Fruit fly (Drosophila melanogaster) whole organism, embryonic: ENCODE results near the gene CG6168.

Experiments used
- Aef1 ChIP-seq: fragments of 200-800 bp; sonication (Bioruptor generic); IDR thresholded peaks from 3 replicates; pipeline ENCODE4 v1.3.6; 2022; ENCODE audit warnings: missing biosample characterization, missing genetic modification characterization
- Antp ChIP-seq: fragments of 200-800 bp; sonication (Bioruptor generic); optimal IDR thresholded peaks from 3 replicates; lab custom pipeline; 2016; ENCODE audit warnings: missing biosample characterization, missing genetic modification characterization
- Atf-2 ChIP-seq: fragments of 200-800 bp; sonication (Bioruptor generic); optimal IDR thresholded peaks from 2 replicates; lab custom pipeline; 2016; ENCODE audit warnings: missing biosample characterization, missing genetic modification characterization
- CG11085 ChIP-seq: fragments of 200-800 bp; sonication (Bioruptor generic); IDR thresholded peaks from 2 replicates; pipeline ENCODE4 v1.3.6; 2022; ENCODE audit warnings: missing biosample characterization, missing genetic modification characterization
- CG11398 ChIP-seq: fragments of 200-800 bp; sonication (Bioruptor generic); optimal IDR thresholded peaks from 2 replicates; lab custom pipeline; 2016; ENCODE audit warnings: missing biosample characterization, missing genetic modification characterization
- CG11456 ChIP-seq: fragments of 200-800 bp; sonication (Bioruptor generic); IDR thresholded peaks from 3 replicates; pipeline ENCODE4 v1.3.6; 2022; ENCODE audit warnings: missing biosample characterization, missing genetic modification characterization
- CG11695 ChIP-seq: fragments of 200-800 bp; sonication (Bioruptor generic); IDR thresholded peaks from 3 replicates; pipeline ENCODE4 v1.3.6; 2022; ENCODE audit warnings: missing biosample characterization, missing genetic modification characterization
- CG14441 ChIP-seq: fragments of 200-800 bp; sonication (Bioruptor generic); IDR thresholded peaks from 2 replicates; pipeline ENCODE4 v1.3.6; 2022; ENCODE audit warnings: missing biosample characterization, missing genetic modification characterization
- CG16779 ChIP-seq: fragments of 200-800 bp; sonication (Bioruptor generic); IDR thresholded peaks from 2 replicates; pipeline ENCODE4 v1.3.6; 2022; ENCODE audit warnings: missing biosample characterization, missing genetic modification characterization
- CG16813 ChIP-seq: fragments of 200-800 bp; sonication (Bioruptor generic); IDR thresholded peaks from 3 replicates; pipeline ENCODE4 v1.3.6; 2022; ENCODE audit warnings: missing biosample characterization, missing genetic modification characterization; ENCODE audit not compliant: partially characterized antibody
- CG17829 ChIP-seq: fragments of 200-800 bp; optimal IDR thresholded peaks from 2 replicates; lab custom pipeline; 2019; ENCODE audit warnings: missing biosample characterization, mild to moderate bottlenecking, missing genetic modification characterization, moderate library complexity
- CG17912 ChIP-seq: fragments of 200-800 bp; sonication (Bioruptor generic); optimal IDR thresholded peaks from 2 replicates; lab custom pipeline; 2018; ENCODE audit warnings: missing biosample characterization, mild to moderate bottlenecking, missing genetic modification characterization
- CG18262 ChIP-seq: fragments of 200-800 bp; optimal IDR thresholded peaks from 3 replicates; lab custom pipeline; 2019; ENCODE audit warnings: missing biosample characterization, mild to moderate bottlenecking, missing genetic modification characterization, moderate library complexity
- CG2889 ChIP-seq: fragments of 200-800 bp; sonication (Bioruptor generic); IDR thresholded peaks from 3 replicates; pipeline ENCODE4 v1.3.6; 2022; ENCODE audit warnings: missing biosample characterization, missing genetic modification characterization
- CG33557 ChIP-seq: fragments of 200-800 bp; sonication (Bioruptor generic); optimal IDR thresholded peaks from 2 replicates; lab custom pipeline; 2019; ENCODE audit warnings: missing biosample characterization, mild to moderate bottlenecking, missing genetic modification characterization, moderate library complexity
- CG4282 ChIP-seq: fragments of 200-800 bp; sonication (Bioruptor generic); optimal IDR thresholded peaks from 2 replicates; lab custom pipeline; 2016; ENCODE audit warnings: missing biosample characterization, missing genetic modification characterization
- CG43689 ChIP-seq: fragments of 200-800 bp; sonication (Bioruptor generic); IDR thresholded peaks from 2 replicates; pipeline ENCODE4 v1.3.6; 2022; ENCODE audit warnings: missing biosample characterization, missing genetic modification characterization
- CG4617 ChIP-seq: fragments of 200-800 bp; sonication (Bioruptor generic); optimal IDR thresholded peaks from 3 replicates; lab custom pipeline; 2016; ENCODE audit warnings: missing biosample characterization, missing genetic modification characterization, borderline replicate concordance
- CG5180 ChIP-seq: fragments of 200-800 bp; sonication (Bioruptor generic); optimal IDR thresholded peaks from 3 replicates; lab custom pipeline; 2017; ENCODE audit warnings: missing biosample characterization, missing genetic modification characterization, mild to moderate bottlenecking, moderate library complexity, missing genetic modification reagents
- CG6683 ChIP-seq: fragments of 200-800 bp; sonication (Bioruptor generic); optimal IDR thresholded peaks from 2 replicates; lab custom pipeline; 2017; ENCODE audit warnings: missing biosample characterization, mild to moderate bottlenecking, missing genetic modification characterization, missing genetic modification reagents
- CG6813 ChIP-seq: fragments of 200-800 bp; sonication (Bioruptor generic); optimal IDR thresholded peaks from 2 replicates; lab custom pipeline; 2017; ENCODE audit warnings: missing biosample characterization, missing genetic modification characterization, mild to moderate bottlenecking, moderate library complexity, missing genetic modification reagents
- CG7745 ChIP-seq: fragments of 200-800 bp; sonication (Bioruptor generic); optimal IDR thresholded peaks from 2 replicates; lab custom pipeline; 2018; ENCODE audit warnings: missing biosample characterization, mild to moderate bottlenecking, missing genetic modification characterization, moderate library complexity
- CG9727 ChIP-seq: fragments of 200-800 bp; sonication (Bioruptor generic); optimal IDR thresholded peaks from 3 replicates; lab custom pipeline; 2017; ENCODE audit warnings: missing biosample characterization, mild to moderate bottlenecking, missing genetic modification characterization
- Deaf1 ChIP-seq: fragments of 200-800 bp; optimal IDR thresholded peaks from 3 replicates; lab custom pipeline; 2019; ENCODE audit warnings: missing biosample characterization, mild to moderate bottlenecking, missing genetic modification characterization, moderate library complexity
- Fer1 ChIP-seq: fragments of 200-800 bp; sonication (Bioruptor generic); optimal IDR thresholded peaks from 2 replicates; lab custom pipeline; 2017; ENCODE audit warnings: missing biosample characterization, mild to moderate bottlenecking, missing genetic modification characterization
- Hey ChIP-seq: fragments of 200-800 bp; sonication (Bioruptor generic); optimal IDR thresholded peaks from 3 replicates; lab custom pipeline; 2018; ENCODE audit warnings: missing biosample characterization, mild to moderate bottlenecking, missing genetic modification characterization
- Hr3 ChIP-seq: fragments of 200-800 bp; sonication (Bioruptor generic); optimal IDR thresholded peaks from 3 replicates; lab custom pipeline; 2016; ENCODE audit warnings: missing biosample characterization, missing genetic modification characterization
- MBD-R2 ChIP-seq: fragments of 200-800 bp; sonication (Bioruptor generic); IDR thresholded peaks from 2 replicates; pipeline ENCODE4 v1.3.6; 2022; ENCODE audit warnings: missing biosample characterization, missing genetic modification characterization
- Meics ChIP-seq: fragments of 200-800 bp; sonication (Bioruptor generic); optimal IDR thresholded peaks from 2 replicates; lab custom pipeline; 2017; ENCODE audit warnings: missing biosample characterization, mild to moderate bottlenecking, missing genetic modification characterization
- Neu2 ChIP-seq: fragments of 200-800 bp; sonication (Bioruptor generic); optimal IDR thresholded peaks from 3 replicates; lab custom pipeline; 2016; ENCODE audit warnings: missing biosample characterization, missing genetic modification characterization, borderline replicate concordance
- Nf-YA ChIP-seq: fragments of 200-800 bp; sonication (Bioruptor generic); IDR thresholded peaks from 2 replicates; pipeline ENCODE4 v1.3.6; 2022; ENCODE audit warnings: missing biosample characterization, missing genetic modification characterization
- Scr ChIP-seq: fragments of 200-800 bp; sonication (Bioruptor generic); IDR thresholded peaks from 2 replicates; pipeline ENCODE4 v1.3.6; 2022; ENCODE audit warnings: missing biosample characterization, missing genetic modification characterization; ENCODE audit not compliant: partially characterized antibody
- Sry-δ ChIP-seq: fragments of 200-800 bp; sonication (Bioruptor generic); optimal IDR thresholded peaks from 2 replicates; lab custom pipeline; 2016; ENCODE audit warnings: missing biosample characterization, missing genetic modification characterization
- bbx ChIP-seq: fragments of 200-800 bp; sonication (Bioruptor generic); IDR thresholded peaks from 2 replicates; pipeline ENCODE4 v1.3.6; 2022; ENCODE audit warnings: missing biosample characterization, missing genetic modification characterization; ENCODE audit not compliant: partially characterized antibody
- br ChIP-seq: fragments of >200 bp; optimal IDR thresholded peaks from 2 replicates; lab custom pipeline; 2017
- cato ChIP-seq: fragments of 200-800 bp; sonication (Bioruptor generic); optimal IDR thresholded peaks from 2 replicates; lab custom pipeline; 2016; ENCODE audit warnings: missing biosample characterization, missing genetic modification characterization, borderline replicate concordance
- chif ChIP-seq, 2 experiments: fragments of 200-800 bp; sonication (Bioruptor generic); optimal IDR thresholded peaks; 3 replicates each; lab custom pipeline; 2016; ENCODE audit warnings: missing biosample characterization in 2 of 2, missing genetic modification characterization in 2 of 2
- fd102C ChIP-seq: fragments of 200-800 bp; sonication (Bioruptor generic); optimal IDR thresholded peaks from 2 replicates; lab custom pipeline; 2018; ENCODE audit warnings: missing biosample characterization, mild to moderate bottlenecking, missing genetic modification characterization, moderate library complexity
- gcm2 ChIP-seq: fragments of 200-800 bp; sonication (Bioruptor generic); optimal IDR thresholded peaks from 2 replicates; lab custom pipeline; 2016; ENCODE audit warnings: missing biosample characterization, missing genetic modification characterization
- her ChIP-seq: fragments of 200-800 bp; sonication (Bioruptor generic); optimal IDR thresholded peaks from 2 replicates; lab custom pipeline; 2016; ENCODE audit warnings: missing biosample characterization, missing genetic modification characterization
- insv ChIP-seq, 2 experiments: fragments of 200-800 bp; sonication (Bioruptor generic); optimal IDR thresholded peaks; 3 replicates each; lab custom pipeline; 2016 to 2018; ENCODE audit warnings: missing biosample characterization in 2 of 2, missing genetic modification characterization in 2 of 2
- jing ChIP-seq: fragments of 200-800 bp; sonication (Bioruptor generic); optimal IDR thresholded peaks from 2 replicates; lab custom pipeline; 2018; ENCODE audit warnings: missing biosample characterization, mild to moderate bottlenecking, missing genetic modification characterization
- knrl ChIP-seq: fragments of 200-800 bp; sonication (Bioruptor generic); IDR thresholded peaks from 3 replicates; pipeline ENCODE4 v1.3.6; 2022; ENCODE audit warnings: missing biosample characterization, missing genetic modification characterization; ENCODE audit not compliant: partially characterized antibody
- lilli ChIP-seq: fragments of 200-800 bp; sonication (Bioruptor generic); optimal IDR thresholded peaks from 3 replicates; lab custom pipeline; 2016; ENCODE audit warnings: missing biosample characterization, missing genetic modification characterization
- nau ChIP-seq: fragments of 200-800 bp; sonication (Bioruptor generic); optimal IDR thresholded peaks from 3 replicates; lab custom pipeline; 2017; ENCODE audit warnings: missing biosample characterization, mild to moderate bottlenecking, missing genetic modification characterization, missing genetic modification reagents
- nom ChIP-seq: fragments of 200-800 bp; sonication (Bioruptor generic); optimal IDR thresholded peaks from 2 replicates; lab custom pipeline; 2017; ENCODE audit warnings: missing biosample characterization, missing genetic modification characterization, mild to moderate bottlenecking, moderate library complexity, missing genetic modification reagents
- peb ChIP-seq: fragments of 200-800 bp; sonication (Bioruptor generic); IDR thresholded peaks from 2 replicates; pipeline ENCODE4 v1.3.6; 2022; ENCODE audit warnings: missing biosample characterization, missing genetic modification characterization
- sob ChIP-seq: fragments of 200-800 bp; sonication (Bioruptor generic); IDR thresholded peaks from 2 replicates; pipeline ENCODE4 v1.3.6; 2022; ENCODE audit warnings: missing biosample characterization, missing genetic modification characterization
- sug ChIP-seq: fragments of 200-800 bp; optimal IDR thresholded peaks from 2 replicates; lab custom pipeline; 2019; ENCODE audit warnings: missing biosample characterization, mild to moderate bottlenecking, missing genetic modification characterization, moderate library complexity
- z ChIP-seq: fragments of 200-800 bp; sonication (Bioruptor generic); IDR thresholded peaks from 3 replicates; pipeline ENCODE4 v1.3.6; 2022; ENCODE audit warnings: missing biosample characterization, missing genetic modification characterization

The CG6168 gene

DNA sequence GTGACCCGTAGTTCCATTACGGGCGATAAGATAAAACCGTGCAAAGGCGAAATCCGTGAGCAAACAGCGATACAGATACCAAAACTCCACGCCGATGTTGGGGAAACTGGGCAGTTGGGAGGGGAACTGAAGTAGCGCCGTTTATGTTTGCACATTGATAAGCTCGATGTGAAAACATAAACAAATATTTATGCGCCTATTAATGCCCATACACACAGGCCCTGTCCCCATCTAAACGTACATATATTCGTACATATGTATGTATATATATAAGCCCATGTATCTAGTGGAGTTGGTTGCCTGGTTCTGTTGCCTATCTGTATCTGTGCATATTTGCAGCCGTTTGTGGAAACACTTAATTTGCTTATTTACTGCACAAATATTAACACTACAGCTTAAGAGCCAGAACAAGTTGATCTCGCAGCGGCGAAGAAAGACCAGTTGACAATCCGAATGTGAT is 32.8 kb upstream of the CG6168 start (continued):
- TF ChIP-seq lilli (GFP tag; lab: Kevin White, UChicago) (peak; percentile 39), Nf-YA (GFP tag; lab: Robert Waterston, UW) (peak; percentile 10; the same call in 1 of the 2 replicates), Scr (GFP tag; lab: Robert Waterston, UW) (no peak; the same call in 1 of the 2 replicates), CG9727 (GFP tag; lab: Kevin White, UChicago) (peak; percentile 88), br (lab: Kevin White, UChicago) (no peak), CG33557 (GFP tag; lab: Kevin White, UChicago) (peak; percentile 79), cato (GFP tag; lab: Kevin White, UChicago) (peak; percentile 41), CG4282 (no peak), CG11695 (GFP tag; lab: Robert Waterston, UW) (peak; percentile 79), CG5180 (GFP tag; lab: Kevin White, UChicago) (peak; percentile 79), CG16779 (GFP tag; lab: Robert Waterston, UW) (peak; percentile 51; the same call in 1 of the 2 replicates), CG6813 (GFP tag; lab: Kevin White, UChicago) (peak; percentile 92), insv (GFP tag; optimal IDR thresholded peaks at IDR 0.05; lab: Kevin White, UChicago) (peak in 1 of 2 experiments; percentile 36), nom (peak; percentile 87), nau (GFP tag; lab: Kevin White, UChicago) (peak; percentile 92), z (GFP tag; lab: Robert Waterston, UW) (no peak), CG17912 (GFP tag; lab: Kevin White, UChicago) (no peak), bbx (GFP tag; lab: Robert Waterston, UW) (no peak), jing (GFP tag; lab: Kevin White, UChicago) (peak; percentile 36), sob (GFP tag; lab: Robert Waterston, UW) (peak; percentile 80), CG11398 (GFP tag; lab: Kevin White, UChicago) (peak; percentile 70), CG18262 (peak; percentile 67), CG2889 (GFP tag; lab: Robert Waterston, UW) (no peak), Meics (GFP tag; lab: Kevin White, UChicago) (peak; percentile 76), Antp (GFP tag; lab: Kevin White, UChicago) (no peak), Deaf1 (tag; lab: Kevin White, UChicago) (peak; percentile 2), Neu2 (GFP tag; lab: Kevin White, UChicago) (no peak), CG6683 (peak; percentile 63), CG14441 (no peak; the same call in 1 of the 2 replicates), sug (tag; lab: Kevin White, UChicago) (peak; percentile 82), peb (GFP tag; lab: Robert Waterston, UW) (no peak), MBD-R2 (GFP tag; lab: Robert Waterston, UW) (no peak), CG11085 (no peak), CG43689 (GFP tag; lab: Robert Waterston, UW) (no peak; the same call in 1 of the 2 replicates), Hr3 (GFP tag; lab: Kevin White, UChicago) (no peak), CG16813 (GFP tag; lab: Robert Waterston, UW) (no peak), CG17829 (peak; percentile 65), knrl (GFP tag; lab: Robert Waterston, UW) (no peak), CG7745 (peak; percentile 66), fd102C (GFP tag; lab: Kevin White, UChicago) (peak; percentile 70), Sry-δ (GFP tag; lab: Kevin White, UChicago) (peak; percentile 19), Aef1 (GFP tag; lab: Robert Waterston, UW) (no peak), Hey (tag; lab: Kevin White, UChicago) (peak; percentile 78), CG11456 (GFP tag; lab: Robert Waterston, UW) (no peak), gcm2 (GFP tag; lab: Kevin White, UChicago) (peak; percentile 58), chif (GFP tag; optimal IDR thresholded peaks at IDR 0.05; lab: Kevin White, UChicago) (peak; percentile 53 to 64), Atf-2 (GFP tag; lab: Kevin White, UChicago) (no peak), Fer1 (peak; percentile 92), CG4617 (GFP tag; lab: Kevin White, UChicago) (peak; percentile 33), her (GFP tag; lab: Kevin White, UChicago) (peak; percentile 33)
